Fruit fly (Drosophila melanogaster) whole organism, prepupa: ENCODE results near the gene CG10508.

Experiments used
- CG15336 ChIP-seq: fragments of 200-800 bp; sonication (Bioruptor generic); IDR thresholded peaks from 2 replicates; pipeline ENCODE4 v1.3.6; 2022; ENCODE audit warnings: missing biosample characterization, missing genetic modification characterization
- CG16779 ChIP-seq: fragments of 200-800 bp; sonication (Bioruptor generic); optimal IDR thresholded peaks from 3 replicates; lab custom pipeline; 2017; ENCODE audit warnings: missing biosample characterization, mild to moderate bottlenecking, missing genetic modification characterization
- CG31627 ChIP-seq: fragments of 200-800 bp; sonication (Bioruptor generic); optimal IDR thresholded peaks from 3 replicates; lab custom pipeline; 2016; ENCODE audit warnings: missing biosample characterization, missing genetic modification characterization
- CG4318 ChIP-seq: fragments of 200-800 bp; sonication (Bioruptor generic); optimal IDR thresholded peaks from 3 replicates; lab custom pipeline; 2017; ENCODE audit warnings: missing biosample characterization, mild to moderate bottlenecking, missing genetic modification characterization
- CG6792 ChIP-seq: fragments of 200-800 bp; sonication (Bioruptor generic); optimal IDR thresholded peaks from 3 replicates; lab custom pipeline; 2016; ENCODE audit warnings: missing biosample characterization, missing genetic modification characterization
- CG6854 ChIP-seq: fragments of 200-800 bp; sonication (Bioruptor generic); optimal IDR thresholded peaks from 2 replicates; lab custom pipeline; 2017; ENCODE audit warnings: missing biosample characterization, mild to moderate bottlenecking, missing genetic modification characterization
- Ets96B ChIP-seq: fragments of 200-800 bp; optimal IDR thresholded peaks from 2 replicates; lab custom pipeline; 2019; ENCODE audit warnings: missing biosample characterization, mild to moderate bottlenecking, missing genetic modification characterization, moderate library complexity
- Gug ChIP-seq: fragments of 200-800 bp; sonication (Bioruptor generic); IDR thresholded peaks from 2 replicates; pipeline ENCODE4 v1.3.6; 2022; ENCODE audit warnings: missing biosample characterization, missing genetic modification characterization
- Hr4 ChIP-seq: fragments of 200-800 bp; sonication (Bioruptor generic); optimal IDR thresholded peaks from 3 replicates; lab custom pipeline; 2016; ENCODE audit warnings: missing biosample characterization, missing genetic modification characterization
- Lpt ChIP-seq: fragments of 200-800 bp; sonication (Bioruptor generic); optimal IDR thresholded peaks from 3 replicates; lab custom pipeline; 2016; ENCODE audit warnings: missing biosample characterization, missing genetic modification characterization
- OdsH ChIP-seq: fragments of 200-800 bp; sonication (Bioruptor generic); optimal IDR thresholded peaks from 3 replicates; lab custom pipeline; 2016; ENCODE audit warnings: missing biosample characterization, missing genetic modification characterization
- Sox102F ChIP-seq: fragments of 200-800 bp; sonication (Bioruptor generic); optimal IDR thresholded peaks from 2 replicates; lab custom pipeline; 2016; ENCODE audit warnings: missing biosample characterization, mild to moderate bottlenecking, missing genetic modification characterization
- fkh ChIP-seq: fragments of 200-800 bp; sonication (Bioruptor generic); optimal IDR thresholded peaks from 3 replicates; lab custom pipeline; 2017; ENCODE audit warnings: missing biosample characterization, mild to moderate bottlenecking, missing genetic modification characterization, moderate library complexity
- vri ChIP-seq: fragments of 200-800 bp; sonication (Bioruptor generic); optimal IDR thresholded peaks from 3 replicates; lab custom pipeline; 2016; ENCODE audit warnings: missing biosample characterization, mild to moderate bottlenecking, missing genetic modification characterization

DNA sequence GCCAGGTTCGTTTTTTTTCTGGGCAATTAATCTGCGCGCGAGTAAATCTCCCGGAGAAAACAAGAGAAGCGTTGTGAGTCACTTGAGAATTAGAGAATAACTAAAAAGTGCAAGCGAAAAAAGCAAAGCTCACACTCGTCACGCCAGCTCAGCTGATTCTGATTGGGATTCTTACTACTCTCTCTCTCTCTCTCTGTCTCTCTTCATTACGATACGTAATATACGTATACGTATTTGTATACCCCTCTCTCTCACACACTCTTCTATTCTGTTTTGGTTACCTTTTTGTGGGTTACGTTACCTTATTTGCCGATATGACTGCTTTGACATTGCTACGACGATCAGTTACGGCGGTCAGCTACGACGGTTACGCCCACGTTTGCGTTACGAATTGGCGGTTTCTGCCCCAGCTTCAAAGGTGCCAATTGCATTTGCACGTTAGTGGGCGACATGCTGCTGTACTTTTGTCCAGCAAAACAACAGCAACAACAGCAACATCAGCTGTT, 7.2 kb upstream of the CG10508 start, which contains the start of the genes Targ1, CG10512 and Targ2:
- TF ChIP-seq Gug (no peak), CG31627 (GFP tag; lab: Kevin White, UChicago) (no peak), vri (GFP tag; lab: Kevin White, UChicago) (no peak), CG6792 (GFP tag; lab: Kevin White, UChicago) (no peak), Lpt (no peak), Ets96B (no peak), CG6854 (GFP tag; lab: Kevin White, UChicago) (no peak), Sox102F (GFP tag; lab: Kevin White, UChicago) (no peak), CG16779 (tag; lab: Kevin White, UChicago) (no peak), fkh (GFP tag; lab: Kevin White, UChicago) (peak; percentile 19), Hr4 (GFP tag; lab: Kevin White, UChicago) (no peak), OdsH (GFP tag; lab: Kevin White, UChicago) (no peak), CG4318 (GFP tag; lab: Kevin White, UChicago) (no peak), CG15336 (GFP tag; lab: Robert Waterston, UW) (no peak)
